Fruit fly (Drosophila melanogaster) whole organism, prepupa: Measurements from ENCODE around the gene CG13062.

Experiments
- Blimp-1 ChIP-seq: fragments of 200-800 bp; sonication (Bioruptor generic); optimal IDR thresholded peaks from 3 replicates; lab custom pipeline; 2017; ENCODE audit warnings: missing biosample characterization, missing genetic modification characterization, mild to moderate bottlenecking, moderate library complexity, missing genetic modification reagents
- CG10631 ChIP-seq: fragments of 200-800 bp; sonication (Bioruptor generic); optimal IDR thresholded peaks from 2 replicates; lab custom pipeline; 2016; ENCODE audit warnings: missing biosample characterization, missing genetic modification characterization
- CG11294 ChIP-seq: fragments of 200-800 bp; sonication (Bioruptor generic); IDR thresholded peaks from 2 replicates; pipeline ENCODE4 v1.3.6; 2022; ENCODE audit warnings: missing biosample characterization, missing genetic modification characterization
- CG11902 ChIP-seq: fragments of 200-800 bp; sonication (Bioruptor generic); optimal IDR thresholded peaks from 3 replicates; lab custom pipeline; 2016; ENCODE audit warnings: missing biosample characterization, missing genetic modification characterization
- CG15336 ChIP-seq: fragments of 200-800 bp; sonication (Bioruptor generic); IDR thresholded peaks from 2 replicates; pipeline ENCODE4 v1.3.6; 2022; ENCODE audit warnings: missing biosample characterization, missing genetic modification characterization
- CG1621 ChIP-seq: fragments of 200-800 bp; sonication (Bioruptor generic); optimal IDR thresholded peaks from 3 replicates; lab custom pipeline; 2018; ENCODE audit warnings: missing biosample characterization, mild to moderate bottlenecking, missing genetic modification characterization
- CG3032 ChIP-seq: fragments of 200-800 bp; optimal IDR thresholded peaks from 2 replicates; lab custom pipeline; 2019; ENCODE audit warnings: missing biosample characterization, mild to moderate bottlenecking, missing genetic modification characterization, moderate library complexity
- CG34406 ChIP-seq: fragments of 200-800 bp; sonication (Bioruptor generic); optimal IDR thresholded peaks from 3 replicates; lab custom pipeline; 2016; ENCODE audit warnings: missing biosample characterization, missing genetic modification characterization
- CG3919 ChIP-seq: fragments of 200-800 bp; sonication (Bioruptor generic); optimal IDR thresholded peaks from 3 replicates; lab custom pipeline; 2016; ENCODE audit warnings: missing biosample characterization, missing genetic modification characterization
- CG4318 ChIP-seq: fragments of 200-800 bp; sonication (Bioruptor generic); optimal IDR thresholded peaks from 3 replicates; lab custom pipeline; 2017; ENCODE audit warnings: missing biosample characterization, mild to moderate bottlenecking, missing genetic modification characterization
- CG6163 ChIP-seq: fragments of 200-800 bp; sonication (Bioruptor generic); IDR thresholded peaks from 3 replicates; pipeline ENCODE4 v1.3.6; 2022; ENCODE audit warnings: missing biosample characterization, missing genetic modification characterization
- CG6792 ChIP-seq: fragments of 200-800 bp; sonication (Bioruptor generic); optimal IDR thresholded peaks from 3 replicates; lab custom pipeline; 2016; ENCODE audit warnings: missing biosample characterization, missing genetic modification characterization
- CG6808 ChIP-seq: fragments of 200-800 bp; sonication (Bioruptor generic); optimal IDR thresholded peaks from 3 replicates; lab custom pipeline; 2017; ENCODE audit warnings: missing biosample characterization, missing genetic modification characterization, mild to moderate bottlenecking, moderate library complexity, missing genetic modification reagents
- CG6854 ChIP-seq: fragments of 200-800 bp; sonication (Bioruptor generic); optimal IDR thresholded peaks from 2 replicates; lab custom pipeline; 2017; ENCODE audit warnings: missing biosample characterization, mild to moderate bottlenecking, missing genetic modification characterization
- CG7368 ChIP-seq: fragments of 200-800 bp; sonication (Bioruptor generic); optimal IDR thresholded peaks from 3 replicates; lab custom pipeline; 2016; ENCODE audit warnings: missing biosample characterization, missing genetic modification characterization
- CG8119 ChIP-seq: fragments of 200-800 bp; sonication (Bioruptor generic); IDR thresholded peaks from 3 replicates; pipeline ENCODE4 v1.3.6; 2022; ENCODE audit warnings: missing biosample characterization, missing genetic modification characterization
- CG9139 ChIP-seq: fragments of 200-800 bp; sonication (Bioruptor generic); optimal IDR thresholded peaks from 3 replicates; lab custom pipeline; 2017; ENCODE audit warnings: missing biosample characterization, mild to moderate bottlenecking, missing genetic modification characterization
- Eip75B ChIP-seq: fragments of 200-800 bp; sonication (Bioruptor generic); optimal IDR thresholded peaks from 3 replicates; lab custom pipeline; 2016; ENCODE audit warnings: missing biosample characterization, missing genetic modification characterization
- Eip78C ChIP-seq: fragments of 200-800 bp; sonication (Bioruptor generic); peaks from one replicate; lab custom pipeline; 2016; ENCODE audit warnings: missing biosample characterization, missing genetic modification characterization
- Met ChIP-seq: fragments of 200-800 bp; sonication (Bioruptor generic); optimal IDR thresholded peaks from 3 replicates; lab custom pipeline; 2016; ENCODE audit warnings: missing biosample characterization, missing genetic modification characterization
- OdsH ChIP-seq: fragments of 200-800 bp; sonication (Bioruptor generic); optimal IDR thresholded peaks from 3 replicates; lab custom pipeline; 2016; ENCODE audit warnings: missing biosample characterization, missing genetic modification characterization
- Sox14 ChIP-seq: fragments of 200-800 bp; sonication (Bioruptor generic); optimal IDR thresholded peaks from 3 replicates; lab custom pipeline; 2016; ENCODE audit warnings: missing biosample characterization, missing genetic modification characterization
- cyc ChIP-seq: fragments of 200-800 bp; sonication (Bioruptor generic); optimal IDR thresholded peaks from 3 replicates; lab custom pipeline; 2016; ENCODE audit warnings: missing biosample characterization, missing genetic modification characterization
- dsx ChIP-seq: fragments of 200-800 bp; optimal IDR thresholded peaks from 3 replicates; lab custom pipeline; 2019; ENCODE audit warnings: missing biosample characterization, mild to moderate bottlenecking, missing genetic modification characterization, moderate library complexity; ENCODE audit not compliant: poor library complexity, severe bottlenecking
- eg ChIP-seq: fragments of 200-800 bp; sonication (Bioruptor generic); IDR thresholded peaks from 3 replicates; pipeline ENCODE4 v1.3.6; 2022; ENCODE audit warnings: missing biosample characterization, missing genetic modification characterization
- esn ChIP-seq: fragments of 200-800 bp; sonication (Bioruptor generic); optimal IDR thresholded peaks from 2 replicates; lab custom pipeline; 2016; ENCODE audit warnings: missing biosample characterization, mild to moderate bottlenecking, missing genetic modification characterization, moderate library complexity
- fkh ChIP-seq: fragments of 200-800 bp; sonication (Bioruptor generic); optimal IDR thresholded peaks from 3 replicates; lab custom pipeline; 2017; ENCODE audit warnings: missing biosample characterization, mild to moderate bottlenecking, missing genetic modification characterization, moderate library complexity
- salr ChIP-seq, 2 experiments: fragments of 200-800 bp; sonication (Bioruptor generic); optimal IDR thresholded peaks; 3 replicates each; lab custom pipeline; 2016 to 2018; ENCODE audit warnings: missing biosample characterization in 2 of 2, missing genetic modification characterization in 2 of 2, mild to moderate bottlenecking in 1 of 2
- vri ChIP-seq: fragments of 200-800 bp; sonication (Bioruptor generic); optimal IDR thresholded peaks from 3 replicates; lab custom pipeline; 2016; ENCODE audit warnings: missing biosample characterization, mild to moderate bottlenecking, missing genetic modification characterization

Gene CG13062

DNA sequence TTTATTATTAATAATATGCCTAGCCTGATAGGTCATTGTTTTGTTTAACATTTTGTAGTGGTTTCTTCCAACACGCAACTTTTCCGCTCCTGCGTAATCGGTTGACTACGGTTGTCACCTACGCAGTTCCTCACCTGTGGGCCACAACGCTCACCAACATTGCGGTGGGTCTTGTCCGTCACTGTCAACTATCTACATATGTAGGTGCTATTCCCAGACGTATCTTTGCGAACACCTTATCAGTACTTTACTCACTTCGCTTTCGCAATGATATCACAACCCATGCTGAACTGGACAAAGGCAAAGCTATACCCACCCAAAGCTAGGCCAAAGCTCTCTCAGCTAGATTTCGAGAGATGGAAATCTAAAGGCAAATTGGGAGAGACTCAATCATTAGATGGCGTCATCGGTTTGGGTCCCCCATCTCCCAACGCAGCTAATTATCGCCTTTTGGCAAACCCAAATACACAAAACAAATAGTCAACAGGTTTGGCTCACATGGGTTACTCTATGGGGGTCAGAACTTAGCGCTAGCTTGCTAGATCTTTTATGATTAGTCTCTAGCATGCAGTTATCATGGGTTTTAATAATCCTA, 42.2 kb downstream of the CG13062 start:
- TF ChIP-seq CG11294 (no peak), fkh (peak; percentile 62), vri (GFP tag; lab: Kevin White, UChicago) (peak; percentile 72), Eip78C (GFP tag; lab: Kevin White, UChicago) (peak; percentile 40)

- peak; percentile 21 for TF ChIP-seq CG1621
- no peak for TF ChIP-seq eg (GFP tag; lab: Robert Waterston, UW)
- TF ChIP-seq CG6163: 0 out of 3 replicates have a peak, but pooled peaks have one; percentile 25
- no peak for TF ChIP-seq Eip75B (GFP tag; lab: Kevin White, UChicago)
- no peak for TF ChIP-seq CG6792 (GFP tag; lab: Kevin White, UChicago)
- no peak for TF ChIP-seq OdsH (GFP tag; lab: Kevin White, UChicago)
- no peak for TF ChIP-seq CG11902
- TF ChIP-seq CG7368 (GFP tag; lab: Kevin White, UChicago): no peak
- peak; percentile 71 for TF ChIP-seq vri (GFP tag; lab: Kevin White, UChicago)
- no peak for TF ChIP-seq salr (GFP tag; optimal IDR thresholded peaks at IDR 0.05; lab: Kevin White, UChicago)
Observed at dm6 chr3L:16357187-16357728, 43.2 kb downstream of the CG13062 start.

DNA sequence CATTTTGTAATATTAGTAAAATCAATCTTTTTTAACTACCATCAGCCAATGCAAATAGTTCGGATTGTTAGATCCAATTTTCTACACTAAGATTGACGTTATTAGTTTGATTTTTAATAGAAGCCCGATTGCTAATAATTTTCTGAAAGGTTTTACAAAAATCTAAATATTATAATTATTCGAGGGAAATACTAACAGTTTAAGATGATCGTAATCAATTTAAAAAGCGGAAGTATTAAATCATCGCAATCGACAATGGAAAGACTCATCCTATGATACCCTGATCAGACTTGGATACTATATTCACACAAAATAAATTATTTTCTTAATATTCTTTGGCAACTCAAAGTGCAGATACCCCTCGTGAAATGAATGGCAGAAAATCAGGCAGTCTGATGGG, 43.8 kb downstream of the CG13062 start:
- TF ChIP-seq salr (GFP tag; optimal IDR thresholded peaks at IDR 0.05; lab: Kevin White, UChicago) (peak in 1 of 2 experiments; percentile 40), CG34406 (no peak), CG6854 (GFP tag; lab: Kevin White, UChicago) (no peak), esn (GFP tag; lab: Kevin White, UChicago) (peak; percentile 14), dsx (no peak), CG9139 (GFP tag; lab: Kevin White, UChicago) (no peak), Eip78C (GFP tag; lab: Kevin White, UChicago) (peak; percentile 78), Met (GFP tag; lab: Kevin White, UChicago) (no peak), CG6808 (GFP tag; lab: Kevin White, UChicago) (peak; percentile 38), cyc (GFP tag; lab: Kevin White, UChicago) (no peak), CG4318 (GFP tag; lab: Kevin White, UChicago) (no peak), CG11902 (no peak), Sox14 (GFP tag; lab: Kevin White, UChicago) (peak; percentile 4), CG3919 (GFP tag; lab: Kevin White, UChicago) (no peak)

dm6 chr3L:16359219-16359748, 45.2 kb downstream of the CG13062 start, which contains the start of gene ringer:
Gene ringer, minus strand, starts transcription at chr3L:16359428.
- TF ChIP-seq CG6854 (GFP tag; lab: Kevin White, UChicago) (no peak), CG8119 (GFP tag; lab: Robert Waterston, UW) (no peak), CG10631 (GFP tag; lab: Kevin White, UChicago) (no peak), OdsH (GFP tag; lab: Kevin White, UChicago) (no peak), Blimp-1 (GFP tag; lab: Kevin White, UChicago) (no peak), CG6163 (no peak), Eip78C (GFP tag; lab: Kevin White, UChicago) (peak; percentile 71), CG15336 (GFP tag; lab: Robert Waterston, UW) (no peak)

- TF ChIP-seq vri (GFP tag; lab: Kevin White, UChicago) (no peak), CG34406 (no peak), fkh (peak; percentile 70), CG15336 (GFP tag; lab: Robert Waterston, UW) (no peak), CG3032 (tag; lab: Kevin White, UChicago) (no peak), CG4318 (GFP tag; lab: Kevin White, UChicago) (no peak), esn (GFP tag; lab: Kevin White, UChicago) (no peak)
Observed at dm6 chr3L:16359795-16360194, 45.7 kb downstream of the CG13062 start.
